Worm (Caenorhabditis elegans): ENCODE results near the gene F14F3.5.

Gene F14F3.5

ce11 chrX:10499590-10499989, 29.4 kb downstream of the F14F3.5 start, which contains the start of gene vab-3:
Gene vab-3 (plus strand): TSS chrX:10499890.
- no peak for TF ChIP-seq elt-2 (tag; optimal IDR thresholded peaks at IDR 0.05)
- TF ChIP-seq ceh-31 (tag; optimal IDR thresholded peaks at IDR 0.05) = peak; percentile 22

ce11 chrX:10491875-10492523, 37.0 kb downstream of the F14F3.5 start:
- TF ChIP-seq sox-2 (GFP tag; IDR thresholded peaks at IDR 0.05) (no peak), pax-1 (tag; optimal IDR thresholded peaks at IDR 0.05) (no peak), C38D4.7 (GFP tag; optimal IDR thresholded peaks at IDR 0.05) (no peak), elt-4 (tag; optimal IDR thresholded peaks at IDR 0.05) (no peak), zip-5 (tag; optimal IDR thresholded peaks at IDR 0.05) (no peak), ahr-1 (tag; optimal IDR thresholded peaks at IDR 0.05) (no peak), ceh-24 (tag; optimal IDR thresholded peaks at IDR 0.05) (no peak), pha-4 (tag; optimal IDR thresholded peaks at IDR 0.05) (no peak), unc-86 (tag; optimal IDR thresholded peaks at IDR 0.05) (no peak), dmd-4 (tag; optimal IDR thresholded peaks at IDR 0.05; ENCODE audit: borderline replicate concordance) (no peak), mec-3 (tag; optimal IDR thresholded peaks at IDR 0.05; ENCODE audit: borderline replicate concordance) (no peak), syd-9 (tag; optimal IDR thresholded peaks at IDR 0.05) (no peak)

ce11 chrX:10491044-10491443, 38.0 kb downstream of the F14F3.5 start, which contains the start of gene C33D3.5:
Gene C33D3.5 (plus strand): TSS chrX:10491344.
- no peak for TF ChIP-seq sox-2 (GFP tag; IDR thresholded peaks at IDR 0.05)
- TF ChIP-seq madf-2 (tag; optimal IDR thresholded peaks at IDR 0.05) = no peak
- TF ChIP-seq lim-6 (tag; optimal IDR thresholded peaks at IDR 0.05) = no peak
- no peak for TF ChIP-seq hlh-30 (tag; optimal IDR thresholded peaks at IDR 0.05; ENCODE audit: insufficient read depth)
- no peak for TF ChIP-seq unc-42 (tag; optimal IDR thresholded peaks at IDR 0.05)
- no peak for TF ChIP-seq tbx-7 (tag; optimal IDR thresholded peaks at IDR 0.05)
- TF ChIP-seq ahr-1 (tag; optimal IDR thresholded peaks at IDR 0.05) = no peak
- TF ChIP-seq ceh-22 (tag; optimal IDR thresholded peaks at IDR 0.05) = no peak
- TF ChIP-seq elt-2 (tag; optimal IDR thresholded peaks at IDR 0.05) = no peak
- TF ChIP-seq fax-1 (tag; optimal IDR thresholded peaks at IDR 0.05) = no peak
- no peak for TF ChIP-seq nhr-11 (tag; optimal IDR thresholded peaks at IDR 0.05)
- TF ChIP-seq ceh-14 (tag; optimal IDR thresholded peaks at IDR 0.05) = no peak
- no peak for TF ChIP-seq ets-4 (tag; optimal IDR thresholded peaks at IDR 0.05)
- no peak for TF ChIP-seq ceh-34 (tag; optimal IDR thresholded peaks at IDR 0.05)
- TF ChIP-seq eyg-1 (tag; optimal IDR thresholded peaks at IDR 0.05) = no peak
- no peak for TF ChIP-seq Y22D7AL.16 (tag; optimal IDR thresholded peaks at IDR 0.05)
- no peak for TF ChIP-seq syd-9 (tag; optimal IDR thresholded peaks at IDR 0.05)
- no peak for TF ChIP-seq che-1 (tag; optimal IDR thresholded peaks at IDR 0.05)
- TF ChIP-seq sdc-2 (tag; optimal IDR thresholded peaks at IDR 0.05) = no peak
- TF ChIP-seq odd-2 (tag; optimal IDR thresholded peaks at IDR 0.05) = no peak

ce11 chrX:10488763-10489162, 40.3 kb downstream of the F14F3.5 start, which contains the start of gene C33D3.4:
Gene C33D3.4 (plus strand): TSS chrX:10489063.
- TF ChIP-seq unc-3 (GFP tag; conservative IDR thresholded peaks at IDR 0.05) = no peak
- TF ChIP-seq unc-3 (tag; optimal IDR thresholded peaks at IDR 0.05) = no peak
- TF ChIP-seq ttx-3 (tag; optimal IDR thresholded peaks at IDR 0.05) = no peak
- TF ChIP-seq hlh-13 (GFP tag; optimal IDR thresholded peaks at IDR 0.05) = no peak
- TF ChIP-seq fkh-6 (tag; optimal IDR thresholded peaks at IDR 0.05) = no peak
- TF ChIP-seq sox-4 (tag; optimal IDR thresholded peaks at IDR 0.05) = no peak
- TF ChIP-seq ceh-30 (tag; optimal IDR thresholded peaks at IDR 0.05) = no peak
- no peak for TF ChIP-seq nhr-232 (tag; optimal IDR thresholded peaks at IDR 0.05)
- TF ChIP-seq zip-5 (tag; optimal IDR thresholded peaks at IDR 0.05) = no peak
- no peak for TF ChIP-seq ceh-6 (GFP tag; optimal IDR thresholded peaks at IDR 0.05)
- no peak for TF ChIP-seq rnt-1 (tag; optimal IDR thresholded peaks at IDR 0.05)
- TF ChIP-seq pag-3 (tag; optimal IDR thresholded peaks at IDR 0.05; ENCODE audit: borderline replicate concordance) = no peak
- TF ChIP-seq ceh-14 (tag; optimal IDR thresholded peaks at IDR 0.05) = no peak
- TF ChIP-seq tbx-2 (tag; optimal IDR thresholded peaks at IDR 0.05) = no peak
